Worm (Caenorhabditis elegans): Measurements from ENCODE around the gene ipla-3.
"Not testable (repeated sequence)": the region's sequence is repeated elsewhere in the genome, so short reads cannot be mapped to it uniquely, and the experiment has no call there.

DNA sequence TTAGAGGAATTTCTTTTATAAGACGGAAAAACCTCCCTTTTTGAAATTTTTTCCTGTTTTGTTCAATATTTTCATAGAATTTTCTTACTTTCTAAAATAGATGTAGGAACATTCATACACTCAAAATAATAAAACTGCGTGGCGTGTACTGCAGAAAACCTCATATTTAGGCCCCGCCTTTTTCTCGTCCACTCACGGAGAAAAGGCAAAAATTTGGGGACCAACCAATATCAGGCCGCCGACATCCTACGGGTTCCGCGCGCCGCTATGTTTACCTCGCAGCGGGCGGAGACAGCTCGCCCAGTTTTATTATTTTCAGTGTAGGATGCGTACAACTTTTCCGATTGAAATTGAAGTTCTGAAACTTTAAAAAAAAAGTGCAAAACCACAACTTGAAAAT lies 30.2 kb downstream of the ipla-3 start:
- not testable (repeated sequence) for TF ChIP-seq nhr-237 (tag; optimal IDR thresholded peaks at IDR 0.05); mdt-29 (GFP tag; IDR thresholded peaks at IDR 0.05); unc-62 (GFP tag; optimal IDR thresholded peaks at IDR 0.05 in 1 of 2); unc-62 (tag; optimal IDR thresholded peaks at IDR 0.05); mep-1 (tag; optimal IDR thresholded peaks at IDR 0.05); nhr-76 (tag; optimal IDR thresholded peaks at IDR 0.05); daf-19 (GFP tag; conservative IDR thresholded peaks at IDR 0.05); zag-1 (tag; optimal IDR thresholded peaks at IDR 0.05); zfp-2 (tag; optimal IDR thresholded peaks at IDR 0.05); ceh-28 (tag; optimal IDR thresholded peaks at IDR 0.05); unc-39 (tag; optimal IDR thresholded peaks at IDR 0.05); lin-39 (tag; optimal IDR thresholded peaks at IDR 0.05); pqm-1 (tag; optimal IDR thresholded peaks at IDR 0.05); madf-5 (GFP tag; IDR thresholded peaks at IDR 0.05); lin-13 (GFP tag; optimal IDR thresholded peaks at IDR 0.05)
